Fruit fly (Drosophila melanogaster) whole organism, wandering third instar larva: ENCODE data around the gene eIF1A.

Source experiments
- Abd-B ChIP-seq: fragments of >200 bp; optimal IDR thresholded peaks from 2 replicates; lab custom pipeline; 2017; ENCODE audit warnings: missing biosample characterization, missing genetic modification characterization
- CG32264 ChIP-seq: fragments of 200-800 bp; sonication (Bioruptor generic); optimal IDR thresholded peaks from 2 replicates; lab custom pipeline; 2016; ENCODE audit warnings: missing biosample characterization, missing genetic modification characterization
- CG9705 ChIP-seq: fragments of 200-800 bp; sonication (Bioruptor generic); optimal IDR thresholded peaks from 2 replicates; lab custom pipeline; 2018; ENCODE audit warnings: missing biosample characterization, mild to moderate bottlenecking, missing genetic modification characterization
- Dfd ChIP-seq: fragments of >200 bp; optimal IDR thresholded peaks from 2 replicates; lab custom pipeline; 2017; ENCODE audit warnings: missing biosample characterization, missing genetic modification characterization
- Dif ChIP-seq: fragments of 200-275, 200-300 bp; sonication (Bioruptor generic); optimal IDR thresholded peaks from 2 replicates; lab custom pipeline; 2018; ENCODE audit warnings: missing biosample characterization, missing genetic modification characterization; ENCODE audit not compliant: partially characterized antibody
- GATAd ChIP-seq: sonication (Bioruptor generic); optimal IDR thresholded peaks from 2 replicates; lab custom pipeline; 2016; ENCODE audit warnings: missing biosample characterization, missing genetic modification characterization
- HLH106 ChIP-seq: fragments of 200-800 bp; optimal IDR thresholded peaks from 3 replicates; lab custom pipeline; 2019; ENCODE audit warnings: missing biosample characterization, mild to moderate bottlenecking, missing genetic modification characterization, moderate library complexity
- Hnf4 ChIP-seq: fragments of 200-800 bp; sonication (Bioruptor generic); optimal IDR thresholded peaks from 2 replicates; lab custom pipeline; 2016; ENCODE audit warnings: missing biosample characterization, mild to moderate bottlenecking, missing genetic modification characterization
- Hr78 ChIP-seq: fragments of >200 bp; optimal IDR thresholded peaks from 2 replicates; lab custom pipeline; 2017; ENCODE audit warnings: missing biosample characterization, missing genetic modification characterization
- Hr83 ChIP-seq: fragments of 200-300 bp; sonication (Bioruptor generic); optimal IDR thresholded peaks from 2 replicates; lab custom pipeline; 2016; ENCODE audit warnings: missing biosample characterization, mild to moderate bottlenecking, missing genetic modification characterization, moderate library complexity; ENCODE audit not compliant: poor library complexity, severe bottlenecking
- Jra ChIP-seq: sonication (Bioruptor generic); optimal IDR thresholded peaks from 2 replicates; lab custom pipeline; 2016; ENCODE audit warnings: missing biosample characterization, missing genetic modification characterization
- Mio ChIP-seq: sonication (Bioruptor generic); optimal IDR thresholded peaks from 2 replicates; lab custom pipeline; 2016; ENCODE audit warnings: missing biosample characterization, missing genetic modification characterization
- Myc ChIP-seq: fragments of >200 bp; optimal IDR thresholded peaks from 2 replicates; lab custom pipeline; 2017
- N ChIP-seq: fragments of >200 bp; optimal IDR thresholded peaks from 2 replicates; lab custom pipeline; 2018; ENCODE audit warnings: missing biosample characterization, missing external identifiers, missing genetic modification characterization
- OdsH ChIP-seq: fragments of 200-800 bp; sonication (Bioruptor generic); optimal IDR thresholded peaks from 2 replicates; lab custom pipeline; 2016; ENCODE audit warnings: missing biosample characterization, mild to moderate bottlenecking, missing genetic modification characterization
- Rel ChIP-seq, 2 experiments: fragments of 200-800 bp; sonication (Bioruptor generic) in 1 of 2; optimal IDR thresholded peaks; 2 replicates in 1 of 2; 3 replicates in 1 of 2; lab custom pipeline; 2016 to 2019; ENCODE audit warnings: mild to moderate bottlenecking in 2 of 2, missing biosample characterization in 2 of 2, missing genetic modification characterization in 2 of 2, moderate library complexity in 1 of 2
- Sp1 ChIP-seq: fragments of 200-800 bp; sonication (Bioruptor generic); optimal IDR thresholded peaks from 3 replicates; lab custom pipeline; 2019; ENCODE audit warnings: missing biosample characterization, mild to moderate bottlenecking, missing genetic modification characterization, moderate library complexity
- Vsx2 ChIP-seq: fragments of 200-300, 225-300 bp; sonication (Bioruptor generic); optimal IDR thresholded peaks from 2 replicates; lab custom pipeline; 2018; ENCODE audit warnings: missing biosample characterization, missing genetic modification characterization; ENCODE audit not compliant: partially characterized antibody
- br ChIP-seq: fragments of 200-800 bp; sonication (Bioruptor generic); optimal IDR thresholded peaks from 2 replicates; lab custom pipeline; 2016; ENCODE audit warnings: missing biosample characterization, missing genetic modification characterization
- brk ChIP-seq: fragments of 200-800 bp; sonication (Bioruptor generic); optimal IDR thresholded peaks from 2 replicates; lab custom pipeline; 2016; ENCODE audit warnings: missing biosample characterization, mild to moderate bottlenecking, missing genetic modification characterization
- dl ChIP-seq, 2 experiments: fragments of 175-275, 200-275 bp in 1 of 2; fragments of 200-275 bp in 1 of 2; sonication (Bioruptor generic); optimal IDR thresholded peaks; lab custom pipeline; 2018; ENCODE audit warnings: mild to moderate bottlenecking in 2 of 2, missing biosample characterization in 2 of 2, missing genetic modification characterization in 2 of 2, moderate library complexity in 2 of 2; ENCODE audit not compliant: partially characterized antibody in 2 of 2, insufficient read depth in 1 of 2
- dmrt93B ChIP-seq: fragments of 200-800 bp; sonication (Bioruptor generic); optimal IDR thresholded peaks from 2 replicates; lab custom pipeline; 2018; ENCODE audit warnings: missing biosample characterization, mild to moderate bottlenecking, missing genetic modification characterization
- dsf ChIP-seq: sonication (Bioruptor generic); optimal IDR thresholded peaks from 2 replicates; lab custom pipeline; 2016; ENCODE audit warnings: missing biosample characterization, missing genetic modification characterization, borderline replicate concordance
- ey ChIP-seq: fragments of 200-800 bp; sonication (Bioruptor generic); optimal IDR thresholded peaks from 2 replicates; lab custom pipeline; 2016; ENCODE audit warnings: missing biosample characterization, missing genetic modification characterization
- foxo ChIP-seq, 2 experiments: fragments of 200-800 bp; sonication (Bioruptor generic); optimal IDR thresholded peaks; 2 replicates in 1 of 2; 3 replicates in 1 of 2; lab custom pipeline; 2016 to 2017; ENCODE audit warnings: missing biosample characterization in 2 of 2, missing genetic modification characterization in 2 of 2
- fru ChIP-seq: fragments of 200-800 bp; sonication (Bioruptor generic); optimal IDR thresholded peaks from 3 replicates; lab custom pipeline; 2016; ENCODE audit warnings: missing biosample characterization, mild to moderate bottlenecking, missing genetic modification characterization
- h ChIP-seq: fragments of 200-800 bp; sonication (Bioruptor generic); optimal IDR thresholded peaks from 3 replicates; lab custom pipeline; 2016; ENCODE audit warnings: missing biosample characterization, mild to moderate bottlenecking, missing genetic modification characterization
- jim ChIP-seq: fragments of 175-275, 200-325 bp; sonication (Bioruptor generic); optimal IDR thresholded peaks from 2 replicates; lab custom pipeline; 2016; ENCODE audit warnings: missing biosample characterization, mild to moderate bottlenecking, missing genetic modification characterization
- lola ChIP-seq: fragments of >200 bp; optimal IDR thresholded peaks from 2 replicates; lab custom pipeline; 2017; ENCODE audit warnings: missing biosample characterization, missing genetic modification characterization
- pan ChIP-seq: fragments of >200 bp; optimal IDR thresholded peaks from 2 replicates; lab custom pipeline; 2017
- psq ChIP-seq: fragments of 200-800 bp; sonication (Bioruptor generic); optimal IDR thresholded peaks from 3 replicates; lab custom pipeline; 2017; ENCODE audit warnings: missing biosample characterization, mild to moderate bottlenecking, missing genetic modification characterization, moderate library complexity
- rgr ChIP-seq: fragments of 200-800 bp; sonication (Bioruptor generic); optimal IDR thresholded peaks from 3 replicates; lab custom pipeline; 2016; ENCODE audit warnings: missing biosample characterization, mild to moderate bottlenecking, missing genetic modification characterization
- sage ChIP-seq: fragments of 200-800 bp; sonication (Bioruptor generic); optimal IDR thresholded peaks from 2 replicates; lab custom pipeline; 2016; ENCODE audit warnings: missing biosample characterization, mild to moderate bottlenecking, missing genetic modification characterization
- sv ChIP-seq: fragments of 200-800 bp; sonication (Bioruptor generic); optimal IDR thresholded peaks from 3 replicates; lab custom pipeline; 2016; ENCODE audit warnings: missing biosample characterization, missing genetic modification characterization
- tai ChIP-seq: sonication (Bioruptor generic); optimal IDR thresholded peaks from 2 replicates; lab custom pipeline; 2016; ENCODE audit warnings: missing biosample characterization, missing genetic modification characterization
- usp ChIP-seq: fragments of >200 bp; optimal IDR thresholded peaks from 2 replicates; lab custom pipeline; 2017; ENCODE audit warnings: missing biosample characterization, missing genetic modification characterization
- woc ChIP-seq: sonication (Bioruptor generic); optimal IDR thresholded peaks from 2 replicates; lab custom pipeline; 2016; ENCODE audit warnings: missing biosample characterization, mild to moderate bottlenecking, missing genetic modification characterization

Gene eIF1A

DNA sequence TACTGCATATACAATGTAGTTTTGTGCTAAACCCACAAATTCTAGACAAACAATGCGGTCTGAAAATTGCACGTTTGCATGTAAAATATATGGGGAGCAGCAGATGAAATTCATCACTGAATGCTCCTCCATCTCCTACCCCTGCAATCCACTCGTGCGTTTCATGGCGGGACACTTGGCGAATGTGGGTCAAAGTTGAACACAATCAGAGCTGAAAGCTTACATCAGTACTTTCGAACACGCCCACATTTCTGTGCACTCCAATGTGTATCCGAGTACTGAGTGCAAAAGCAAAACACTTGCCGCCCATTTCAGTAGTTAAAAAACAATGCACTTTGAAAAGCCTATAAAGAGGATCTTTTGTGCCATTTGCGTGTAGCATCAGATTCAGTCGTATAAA is 22.3 kb downstream of the eIF1A start:
- TF ChIP-seq OdsH (GFP tag; lab: Kevin White, UChicago) (no peak), Dfd (no peak), tai (GFP tag; lab: Kevin White, UChicago) (no peak), ey (GFP tag; lab: Kevin White, UChicago) (no peak), rgr (GFP tag; lab: Kevin White, UChicago) (no peak), brk (GFP tag; lab: Kevin White, UChicago) (no peak), fru (GFP tag; lab: Kevin White, UChicago) (no peak), Hnf4 (GFP tag; lab: Kevin White, UChicago) (no peak), br (GFP tag; lab: Kevin White, UChicago) (no peak), CG9705 (GFP tag; lab: Kevin White, UChicago) (no peak), Hr83 (GFP tag; lab: Kevin White, UChicago) (no peak)

DNA sequence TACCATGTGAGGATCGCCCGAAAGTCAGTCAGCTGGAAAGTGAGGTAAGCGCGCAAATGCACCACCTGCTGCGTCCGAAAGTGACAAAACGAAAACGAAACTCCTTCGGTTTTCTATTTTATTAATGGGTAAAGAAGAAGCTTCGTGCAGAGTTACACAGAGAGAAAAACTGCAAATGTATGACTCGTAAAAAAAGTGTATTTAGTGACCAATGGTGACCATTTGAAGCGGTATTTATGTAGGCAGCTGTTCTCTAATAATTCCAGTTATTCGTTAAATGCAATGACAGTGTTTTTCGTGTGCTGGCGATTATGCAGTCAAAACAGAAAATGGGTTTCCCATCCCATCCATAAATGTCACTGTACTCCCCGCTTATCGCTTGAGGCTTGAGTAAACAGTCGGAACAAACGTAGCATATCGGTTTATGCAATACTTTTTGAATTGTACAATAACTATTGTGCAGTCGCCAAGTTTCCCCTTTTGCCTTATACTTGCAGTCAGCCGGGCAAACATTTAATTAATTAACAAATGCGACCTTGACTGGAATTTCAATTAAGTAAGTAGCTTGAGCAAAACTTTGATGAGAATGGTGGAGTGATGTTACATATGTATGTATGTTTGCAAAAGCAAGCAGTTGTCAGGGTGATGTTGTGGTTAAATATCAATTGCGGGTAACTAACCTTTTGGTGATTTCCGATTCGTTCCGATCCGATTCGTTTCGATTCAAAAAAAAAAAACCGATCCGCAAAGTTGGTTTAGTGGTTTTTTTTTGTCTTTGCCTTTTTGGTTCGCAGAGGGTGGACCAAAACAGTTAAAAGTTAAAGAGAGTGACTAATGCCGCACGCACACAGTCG is 23.2 kb downstream of the eIF1A start:
- no peak for TF ChIP-seq foxo (GFP tag; optimal IDR thresholded peaks at IDR 0.05; lab: Kevin White, UChicago)
- TF ChIP-seq ey (GFP tag; lab: Kevin White, UChicago), result no peak
- TF ChIP-seq fru (GFP tag; lab: Kevin White, UChicago), result no peak
- TF ChIP-seq CG32264 (GFP tag; lab: Kevin White, UChicago), result peak; percentile 18
- no peak for TF ChIP-seq OdsH (GFP tag; lab: Kevin White, UChicago)
- TF ChIP-seq Hr83 (GFP tag; lab: Kevin White, UChicago), result no peak
- TF ChIP-seq Hr78 (GFP tag; lab: Kevin White, UChicago), result no peak
- no peak for TF ChIP-seq Rel (GFP tag; optimal IDR thresholded peaks at IDR 0.05; lab: Kevin White, UChicago)
- TF ChIP-seq Rel (tag; optimal IDR thresholded peaks at IDR 0.05; lab: Kevin White, UChicago), result peak; percentile 92
- no peak for TF ChIP-seq sage (GFP tag; lab: Kevin White, UChicago)
- no peak for TF ChIP-seq rgr (GFP tag; lab: Kevin White, UChicago)
- TF ChIP-seq brk (GFP tag; lab: Kevin White, UChicago), result no peak
- TF ChIP-seq Dfd, result no peak
- no peak for TF ChIP-seq Mio (GFP tag; lab: Kevin White, UChicago)
- no peak for TF ChIP-seq br (GFP tag; lab: Kevin White, UChicago)
- TF ChIP-seq Jra, result no peak
- TF ChIP-seq Sp1 (GFP tag; lab: Kevin White, UChicago), result no peak
- TF ChIP-seq pan (lab: Kevin White, UChicago), result no peak
- no peak for TF ChIP-seq Myc (lab: Kevin White, UChicago)
- TF ChIP-seq, all 38 proteins: peak for 2

DNA sequence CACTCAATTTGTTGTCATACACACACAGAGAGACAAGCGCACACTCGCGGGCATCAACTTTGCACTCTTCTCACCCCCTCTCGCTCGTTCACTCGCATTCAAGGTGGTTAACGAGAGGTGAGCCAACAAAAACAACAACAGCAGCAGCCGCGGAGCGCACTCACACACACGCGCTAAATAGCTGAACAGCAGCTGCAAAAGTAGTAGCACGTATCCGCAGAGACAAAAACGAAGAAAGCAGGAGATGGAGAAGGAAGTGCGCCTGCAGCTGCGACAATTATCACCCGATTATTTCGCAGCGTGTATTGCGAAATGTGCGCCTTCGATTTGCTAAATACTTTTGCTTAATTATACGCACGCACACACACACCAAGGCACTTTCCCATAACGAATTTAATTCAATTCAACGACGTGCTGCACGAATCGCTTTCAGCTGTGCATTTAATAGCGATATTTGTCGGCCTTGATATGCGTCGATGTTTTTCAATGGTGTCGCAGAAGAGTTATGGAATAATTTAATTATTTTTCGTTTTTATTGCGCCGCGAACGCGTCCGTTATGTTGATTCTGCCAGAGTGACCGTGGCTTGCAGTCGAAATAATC is 23.9 kb downstream of the eIF1A start:
- no peak for TF ChIP-seq Hr78 (GFP tag; lab: Kevin White, UChicago)
- TF ChIP-seq brk (GFP tag; lab: Kevin White, UChicago), result no peak
- no peak for TF ChIP-seq Dfd
- TF ChIP-seq rgr (GFP tag; lab: Kevin White, UChicago), result peak; percentile 59
- peak; percentile 32 for TF ChIP-seq OdsH (GFP tag; lab: Kevin White, UChicago)
- no peak for TF ChIP-seq Sp1 (GFP tag; lab: Kevin White, UChicago)
- peak; percentile 34 for TF ChIP-seq sage (GFP tag; lab: Kevin White, UChicago)
- TF ChIP-seq fru (GFP tag; lab: Kevin White, UChicago), result peak; percentile 23
- peak; percentile 56 for TF ChIP-seq h (GFP tag; lab: Kevin White, UChicago)
- peak; percentile 55 for TF ChIP-seq br (GFP tag; lab: Kevin White, UChicago)
- TF ChIP-seq lola (GFP tag; lab: Kevin White, UChicago), result no peak
- TF ChIP-seq dl (GFP tag; optimal IDR thresholded peaks at IDR 0.05; lab: Kevin White, UChicago; ENCODE audit: insufficient read depth in 1 of 2, partially characterized antibody in 2 of 2), result peak in 1 of 2 experiments; percentile 29
- TF ChIP-seq foxo (GFP tag; optimal IDR thresholded peaks at IDR 0.05; lab: Kevin White, UChicago), result peak in 1 of 2 experiments; percentile 37
- no peak for TF ChIP-seq N (GFP tag; lab: Kevin White, UChicago)
- TF ChIP-seq CG9705 (GFP tag; lab: Kevin White, UChicago), result no peak
- TF ChIP-seq Jra, result peak; percentile 87
- TF ChIP-seq woc (GFP tag; lab: Kevin White, UChicago), result no peak
- TF ChIP-seq ey (GFP tag; lab: Kevin White, UChicago), result peak; percentile 41
- TF ChIP-seq sv (GFP tag; lab: Kevin White, UChicago), result no peak
- TF ChIP-seq dsf (GFP tag; lab: Kevin White, UChicago), result no peak
- peak; percentile 58 for TF ChIP-seq Hnf4 (GFP tag; lab: Kevin White, UChicago)
- peak; percentile 89 for TF ChIP-seq jim (GFP tag; lab: Kevin White, UChicago)
- TF ChIP-seq tai (GFP tag; lab: Kevin White, UChicago), result no peak
- no peak for TF ChIP-seq Vsx2 (GFP tag; lab: Kevin White, UChicago)
- TF ChIP-seq GATAd, result peak; percentile 2
- TF ChIP-seq Dif, result peak; percentile 42
- no peak for TF ChIP-seq Myc (lab: Kevin White, UChicago)
- TF ChIP-seq Mio (GFP tag; lab: Kevin White, UChicago), result peak; percentile 63
- peak; percentile 68 for TF ChIP-seq Rel (GFP tag; optimal IDR thresholded peaks at IDR 0.05; lab: Kevin White, UChicago)
- peak; percentile 10 for TF ChIP-seq Rel (tag; optimal IDR thresholded peaks at IDR 0.05; lab: Kevin White, UChicago)
- TF ChIP-seq Abd-B, result no peak
- no peak for TF ChIP-seq CG32264 (GFP tag; lab: Kevin White, UChicago)
- no peak for TF ChIP-seq dmrt93B (GFP tag; lab: Kevin White, UChicago)
- no peak for TF ChIP-seq pan (lab: Kevin White, UChicago)
- no peak for TF ChIP-seq usp
- TF ChIP-seq psq (GFP tag; lab: Kevin White, UChicago), result peak; percentile 6
- peak; percentile 27 for TF ChIP-seq HLH106 (tag; lab: Kevin White, UChicago)
- TF ChIP-seq Hr83 (GFP tag; lab: Kevin White, UChicago), result peak; percentile 97
